Fruit fly (Drosophila melanogaster) whole organism, embryonic: ENCODE measurements around the gene CG31431.

ENCODE experiments used
- CG12391 ChIP-seq: fragments of 200-800 bp; sonication (Bioruptor generic); optimal IDR thresholded peaks from 3 replicates; lab custom pipeline; 2018; ENCODE audit warnings: missing biosample characterization, mild to moderate bottlenecking, missing genetic modification characterization, moderate library complexity
- CG13287 ChIP-seq: fragments of 200-800 bp; sonication (Bioruptor generic); IDR thresholded peaks from 2 replicates; pipeline ENCODE4 v1.3.6; 2022; ENCODE audit warnings: missing biosample characterization, missing genetic modification characterization; ENCODE audit not compliant: partially characterized antibody
- CG32767 ChIP-seq: fragments of 200-800 bp; sonication (Bioruptor generic); IDR thresholded peaks from 2 replicates; pipeline ENCODE4 v1.3.6; 2022; ENCODE audit warnings: missing biosample characterization, missing genetic modification characterization
- CG4730 ChIP-seq: fragments of 200-800 bp; sonication (Bioruptor generic); IDR thresholded peaks from 2 replicates; pipeline ENCODE4 v1.3.6; 2022; ENCODE audit warnings: missing biosample characterization, missing genetic modification characterization
- Gug ChIP-seq: fragments of 200-800 bp; sonication (Bioruptor generic); IDR thresholded peaks from 4 replicates; pipeline ENCODE4 v1.3.6; 2022; ENCODE audit warnings: missing biosample characterization, missing genetic modification characterization
- HLHmδ ChIP-seq: fragments of 200-800 bp; sonication (Bioruptor generic); optimal IDR thresholded peaks from 2 replicates; lab custom pipeline; 2018; ENCODE audit warnings: missing biosample characterization, mild to moderate bottlenecking, missing genetic modification characterization, moderate library complexity
- Meics ChIP-seq: fragments of 200-800 bp; sonication (Bioruptor generic); optimal IDR thresholded peaks from 2 replicates; lab custom pipeline; 2017; ENCODE audit warnings: missing biosample characterization, mild to moderate bottlenecking, missing genetic modification characterization
- jing ChIP-seq: fragments of 200-800 bp; sonication (Bioruptor generic); optimal IDR thresholded peaks from 2 replicates; lab custom pipeline; 2018; ENCODE audit warnings: missing biosample characterization, mild to moderate bottlenecking, missing genetic modification characterization
- lilli ChIP-seq: fragments of 200-800 bp; sonication (Bioruptor generic); optimal IDR thresholded peaks from 3 replicates; lab custom pipeline; 2016; ENCODE audit warnings: missing biosample characterization, missing genetic modification characterization
- ssp ChIP-seq: fragments of 200-800 bp; sonication (Bioruptor generic); IDR thresholded peaks from 2 replicates; pipeline ENCODE4 v1.3.6; 2022; ENCODE audit warnings: missing biosample characterization, missing genetic modification characterization
- zen ChIP-seq: fragments of 200-800 bp; sonication (Bioruptor generic); optimal IDR thresholded peaks from 3 replicates; lab custom pipeline; 2018; ENCODE audit warnings: missing biosample characterization, mild to moderate bottlenecking, missing genetic modification characterization, moderate library complexity

dm6 chr3R:21847438-21847837, 23.0 kb upstream of the CG31431 start:
- TF ChIP-seq jing (no peak), HLHmδ (no peak), Gug (GFP tag; lab: Robert Waterston, UW) (no peak), CG32767 (GFP tag; lab: Robert Waterston, UW) (no peak), ssp (GFP tag; lab: Robert Waterston, UW) (no peak), CG13287 (GFP tag; lab: Robert Waterston, UW) (no peak), CG4730 (GFP tag; lab: Robert Waterston, UW) (no peak), lilli (GFP tag; lab: Kevin White, UChicago) (no peak), zen (tag; lab: Kevin White, UChicago) (no peak), CG12391 (tag; lab: Kevin White, UChicago) (no peak), Meics (no peak)
